Worm (Caenorhabditis elegans): ENCODE data around the gene msp-38.

ce11 chrIV:10135817-10136216 is 7.7 kb downstream of the msp-38 start, which contains the start of gene K08F4.5:
- no peak for TF ChIP-seq ama-1 (optimal IDR thresholded peaks at IDR 0.05)
- no peak for TF ChIP-seq tbx-37 (GFP tag; conservative IDR thresholded peaks at IDR 0.05)
- no peak for TF ChIP-seq tra-4 (tag; optimal IDR thresholded peaks at IDR 0.05)
